Worm (Caenorhabditis elegans): ENCODE data around the gene R10H10.4.

DNA sequence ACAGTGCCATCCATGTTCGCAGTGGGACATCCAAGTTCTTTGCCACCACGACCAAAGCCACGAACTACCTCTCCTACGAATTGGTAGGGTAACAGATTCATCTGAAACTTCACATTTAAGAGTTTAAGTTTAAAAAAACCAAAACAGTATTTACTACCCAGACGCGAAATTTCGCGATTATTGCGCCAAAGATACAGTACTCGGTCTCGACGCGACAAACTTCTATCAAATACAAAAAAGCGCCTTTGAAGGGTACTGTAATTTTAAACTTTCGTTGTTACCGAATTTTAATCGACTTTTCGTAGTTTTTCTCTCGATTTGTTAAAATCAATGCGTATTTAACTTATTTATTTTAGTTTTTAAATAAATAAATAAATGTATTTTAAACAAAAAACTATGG, 14.6 kb upstream of the R10H10.4 start, which contains the start of gene rfk-1:
- TF ChIP-seq T23F11.4 (GFP tag; optimal IDR thresholded peaks at IDR 0.05) (no peak), elt-2 (tag; optimal IDR thresholded peaks at IDR 0.05) (no peak)
